Fruit fly (Drosophila melanogaster) whole organism, adult: ENCODE measurements around the gene Pli.

Experiments used
- CG12768 ChIP-seq: fragments of 200-800 bp; sonication (Bioruptor generic); optimal IDR thresholded peaks from 2 replicates; lab custom pipeline; 2017; ENCODE audit warnings: missing biosample characterization, missing genetic modification characterization, mild to moderate bottlenecking, moderate library complexity, missing genetic modification reagents
- CG7045 ChIP-seq: fragments of 200-800 bp; sonication (Bioruptor generic); optimal IDR thresholded peaks from 2 replicates; lab custom pipeline; 2017; ENCODE audit warnings: missing biosample characterization, mild to moderate bottlenecking, missing genetic modification characterization
- Clk ChIP-seq: fragments of 200-800 bp; sonication (Bioruptor generic); optimal IDR thresholded peaks from 2 replicates; lab custom pipeline; 2017; ENCODE audit warnings: missing biosample characterization, missing genetic modification characterization
- Mnt ChIP-seq: fragments of 200-800 bp; sonication (Bioruptor generic); optimal IDR thresholded peaks from 2 replicates; lab custom pipeline; 2016; ENCODE audit warnings: missing biosample characterization, mild to moderate bottlenecking, missing genetic modification characterization
- kay ChIP-seq: fragments of 200-800 bp; sonication (Bioruptor generic); peaks from one replicate; lab custom pipeline; 2016; ENCODE audit warnings: missing biosample characterization, missing genetic modification characterization, borderline replicate concordance
- ovo ChIP-seq: fragments of 200-800 bp; sonication (Bioruptor generic); optimal IDR thresholded peaks from 2 replicates; lab custom pipeline; 2016; ENCODE audit warnings: missing biosample characterization, missing genetic modification characterization
- pad ChIP-seq: fragments of 200-800 bp; sonication (Bioruptor generic); optimal IDR thresholded peaks from 3 replicates; lab custom pipeline; 2017; ENCODE audit warnings: missing biosample characterization, missing genetic modification characterization, mild to moderate bottlenecking, moderate library complexity, missing genetic modification reagents
- tj ChIP-seq: fragments of 200-800 bp; sonication (Bioruptor generic); optimal IDR thresholded peaks from 3 replicates; lab custom pipeline; 2017; ENCODE audit warnings: missing biosample characterization, mild to moderate bottlenecking, missing genetic modification characterization, moderate library complexity

DNA sequence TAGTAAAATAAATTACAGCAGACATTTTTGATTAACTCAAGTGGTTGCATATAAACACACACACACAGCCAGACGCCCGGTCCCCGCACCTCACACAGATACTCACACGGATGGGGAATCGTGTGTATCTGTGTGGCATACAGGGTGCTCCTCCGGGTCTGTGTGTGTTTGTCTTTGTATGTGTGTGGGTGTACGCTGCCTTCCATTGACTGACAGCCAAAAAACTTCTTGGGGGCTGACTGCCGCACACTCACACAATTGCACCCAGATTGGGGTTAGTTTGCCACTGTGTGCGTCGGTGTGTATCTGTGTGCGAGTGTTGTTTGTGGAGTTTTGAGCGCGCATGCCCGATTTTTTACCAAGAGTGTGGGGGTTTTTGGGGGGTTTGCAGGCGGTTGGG is 43.7 kb downstream of the Pli start:
- TF ChIP-seq kay (GFP tag; lab: Kevin White, UChicago) (no peak), CG12768 (no peak), CG7045 (GFP tag; lab: Kevin White, UChicago) (no peak), ovo (GFP tag; lab: Kevin White, UChicago) (no peak), Clk (GFP tag; lab: Kevin White, UChicago) (no peak), pad (no peak), Mnt (no peak), tj (GFP tag; lab: Kevin White, UChicago) (no peak)
